Worm (Caenorhabditis elegans) whole organism, late embryonic: ENCODE measurements around the gene F54D10.7.

ENCODE experiments used
- T23F11.4 ChIP-seq: fragments of 200-800 bp; sonication (Bioruptor generic); optimal IDR thresholded peaks from 2 replicates; lab custom pipeline; 2018; ENCODE audit warnings: mild to moderate bottlenecking, missing genetic modification characterization, missing compliant biosample characterization
- ama-1 ChIP-seq: fragments of 150-350 bp; optimal IDR thresholded peaks from 2 replicates; lab custom pipeline; 2014
- dmd-4 ChIP-seq: sonication (generic microtip); optimal IDR thresholded peaks from 2 replicates; lab custom pipeline; 2016; ENCODE audit warnings: borderline replicate concordance, missing genetic modification characterization, missing compliant biosample characterization
- dve-1 ChIP-seq: sonication (generic microtip); optimal IDR thresholded peaks from 2 replicates; lab custom pipeline; 2017; ENCODE audit warnings: antibody characterized with exemption, mild to moderate bottlenecking, missing genetic modification characterization, missing compliant biosample characterization
- ets-4 ChIP-seq: sonication (generic microtip); optimal IDR thresholded peaks from 2 replicates; lab custom pipeline; 2016; ENCODE audit warnings: missing genetic modification characterization, missing compliant biosample characterization
- fkh-6 ChIP-seq: sonication (generic microtip); optimal IDR thresholded peaks from 2 replicates; lab custom pipeline; 2016; ENCODE audit warnings: missing genetic modification characterization, missing compliant biosample characterization
- gmeb-2 ChIP-seq: sonication (generic microtip); optimal IDR thresholded peaks from 2 replicates; lab custom pipeline; 2016; ENCODE audit warnings: missing genetic modification characterization, inconsistent platforms, missing compliant biosample characterization
- nhr-11 ChIP-seq: fragments of 150-350 bp; optimal IDR thresholded peaks from 2 replicates; lab custom pipeline; 2014; ENCODE audit warnings: missing biosample characterization, missing genetic modification characterization
- nhr-232 ChIP-seq: sonication (generic microtip); optimal IDR thresholded peaks from 2 replicates; lab custom pipeline; 2016; ENCODE audit warnings: missing genetic modification characterization, missing compliant biosample characterization
- pag-3 ChIP-seq: sonication (generic microtip); optimal IDR thresholded peaks from 2 replicates; lab custom pipeline; 2016; ENCODE audit warnings: missing compliant biosample characterization, missing genetic modification characterization, borderline replicate concordance
- pha-4 ChIP-seq: fragments of 150-350 bp; optimal IDR thresholded peaks from 2 replicates; lab custom pipeline; 2018; ENCODE audit warnings: missing biosample characterization, missing genetic modification reagents, missing genetic modification characterization
- sox-4 ChIP-seq: sonication (generic microtip); optimal IDR thresholded peaks from 2 replicates; lab custom pipeline; 2017; ENCODE audit warnings: mild to moderate bottlenecking, missing genetic modification characterization, inconsistent platforms, missing compliant biosample characterization
- tbx-2 ChIP-seq: sonication (generic microtip); optimal IDR thresholded peaks from 2 replicates; lab custom pipeline; 2016; ENCODE audit warnings: missing genetic modification characterization, missing compliant biosample characterization

DNA sequence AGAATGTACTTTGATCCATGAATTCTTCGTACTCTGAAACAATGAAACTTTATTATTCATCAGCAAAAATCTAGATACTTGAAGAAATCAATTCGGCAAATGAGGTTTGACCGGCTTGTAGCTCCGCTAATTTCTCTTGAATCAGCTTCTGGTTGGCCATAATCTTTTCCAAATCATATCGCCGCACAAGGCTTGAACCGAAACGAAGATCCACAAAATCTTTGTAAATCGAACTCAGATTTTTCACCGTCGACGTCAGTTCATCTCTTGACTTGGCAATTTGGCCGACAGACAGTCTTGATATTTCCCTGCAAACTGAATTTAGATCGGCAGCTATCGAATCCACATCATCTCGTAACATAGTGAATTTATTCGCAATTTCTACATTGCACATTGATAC lies 15.6 kb downstream of the F54D10.7 start:
- TF ChIP-seq T23F11.4: no peak
- TF ChIP-seq nhr-232 (tag; lab: Kevin White, UChicago): no peak
- TF ChIP-seq sox-4 (tag; lab: Kevin White, UChicago): no peak
- no peak for TF ChIP-seq dve-1 (tag; lab: Kevin White, UChicago)
- TF ChIP-seq gmeb-2: no peak
- TF ChIP-seq ama-1 (lab: Kevin White, UChicago): no peak
- no peak for TF ChIP-seq nhr-11 (tag; lab: Kevin White, UChicago)
- no peak for TF ChIP-seq fkh-6 (tag; lab: Kevin White, UChicago)
- TF ChIP-seq tbx-2 (tag; lab: Kevin White, UChicago): no peak
- no peak for TF ChIP-seq pag-3 (tag; lab: Kevin White, UChicago)
- no peak for TF ChIP-seq pha-4 (tag; lab: Kevin White, UChicago)
- TF ChIP-seq dmd-4 (tag; lab: Kevin White, UChicago): no peak
- no peak for TF ChIP-seq ets-4 (tag; lab: Kevin White, UChicago)
